Fruit fly (Drosophila melanogaster): ENCODE measurements around the gene Lam.

Lam gene

dm6 chr2L:5542944-5543515 is 750 bp downstream of the Lam start (continued):
- TF ChIP-seq h (GFP tag; optimal IDR thresholded peaks at IDR 0.05) (peak; percentile 56), CG32264 (GFP tag; optimal IDR thresholded peaks at IDR 0.05) (no peak), Hnf4 (GFP tag; optimal IDR thresholded peaks at IDR 0.05) (no peak), ey (GFP tag; optimal IDR thresholded peaks at IDR 0.05) (peak; percentile 40), Myc (optimal IDR thresholded peaks at IDR 0.05) (peak; percentile 4), woc (GFP tag; optimal IDR thresholded peaks at IDR 0.05) (no peak), Jra (GFP tag; optimal IDR thresholded peaks at IDR 0.05) (no peak), psq (GFP tag; optimal IDR thresholded peaks at IDR 0.05) (peak; percentile 77), Vsx2 (GFP tag; optimal IDR thresholded peaks at IDR 0.05; ENCODE audit: partially characterized antibody) (no peak)

dm6 chr2L:5546207-5546517 is 3.9 kb downstream of the Lam start:
- no peak for TF ChIP-seq dsf (GFP tag; optimal IDR thresholded peaks at IDR 0.05; ENCODE audit: borderline replicate concordance)
- TF ChIP-seq Mio (GFP tag; optimal IDR thresholded peaks at IDR 0.05): no peak
- TF ChIP-seq sv (GFP tag; optimal IDR thresholded peaks at IDR 0.05): no peak
- TF ChIP-seq Rel (GFP tag; optimal IDR thresholded peaks at IDR 0.05): no peak
- TF ChIP-seq Rel (tag; optimal IDR thresholded peaks at IDR 0.05): peak; percentile 41
- no peak for TF ChIP-seq Dif (GFP tag; optimal IDR thresholded peaks at IDR 0.05; ENCODE audit: partially characterized antibody)

dm6 chr2L:5546518-5547287 is 4.4 kb downstream of the Lam start, which contains the start of gene Oscillin:
TSS of gene Oscillin (plus strand) at chr2L:5547086.
- TF ChIP-seq Dif (GFP tag; optimal IDR thresholded peaks at IDR 0.05; ENCODE audit: partially characterized antibody): no peak
- TF ChIP-seq ey (GFP tag; optimal IDR thresholded peaks at IDR 0.05): peak; percentile 28
- peak; percentile 14 for TF ChIP-seq Hnf4 (GFP tag; optimal IDR thresholded peaks at IDR 0.05)
- TF ChIP-seq Jra (GFP tag; optimal IDR thresholded peaks at IDR 0.05): no peak
- TF ChIP-seq foxo (GFP tag; optimal IDR thresholded peaks at IDR 0.05): peak in 1 of 2 experiments; percentile 70
- TF ChIP-seq tai (GFP tag; optimal IDR thresholded peaks at IDR 0.05): no peak
- no peak for TF ChIP-seq Hr83 (GFP tag; optimal IDR thresholded peaks at IDR 0.05; ENCODE audit: poor library complexity, severe bottlenecking)
- TF ChIP-seq dmrt93B (GFP tag; optimal IDR thresholded peaks at IDR 0.05): peak; percentile 61
- TF ChIP-seq HLH106 (tag; optimal IDR thresholded peaks at IDR 0.05): peak; percentile 76
- peak; percentile 78 for TF ChIP-seq sv (GFP tag; optimal IDR thresholded peaks at IDR 0.05)
- no peak for TF ChIP-seq Myc (optimal IDR thresholded peaks at IDR 0.05)
- no peak for TF ChIP-seq jim (GFP tag; optimal IDR thresholded peaks at IDR 0.05)
- peak; percentile 48 for TF ChIP-seq fru (GFP tag; optimal IDR thresholded peaks at IDR 0.05)
- no peak for TF ChIP-seq CrebA (GFP tag; optimal IDR thresholded peaks at IDR 0.05; ENCODE audit: borderline replicate concordance)
- TF ChIP-seq Mio (GFP tag; optimal IDR thresholded peaks at IDR 0.05): no peak
- peak; percentile 3 for TF ChIP-seq CG9705 (GFP tag; optimal IDR thresholded peaks at IDR 0.05)
- peak; percentile 56 for TF ChIP-seq Vsx2 (GFP tag; optimal IDR thresholded peaks at IDR 0.05; ENCODE audit: partially characterized antibody)
- TF ChIP-seq br (GFP tag; optimal IDR thresholded peaks at IDR 0.05): peak; percentile 26
- TF ChIP-seq CG32264 (GFP tag; optimal IDR thresholded peaks at IDR 0.05): no peak
- no peak for TF ChIP-seq lola (GFP tag; optimal IDR thresholded peaks at IDR 0.05)
- peak; percentile 12 for TF ChIP-seq sage (GFP tag; optimal IDR thresholded peaks at IDR 0.05)
- peak; percentile 61 for TF ChIP-seq brk (GFP tag; optimal IDR thresholded peaks at IDR 0.05)
- TF ChIP-seq h (GFP tag; optimal IDR thresholded peaks at IDR 0.05): peak; percentile 72
- peak; percentile 31 for TF ChIP-seq rgr (GFP tag; optimal IDR thresholded peaks at IDR 0.05)
- no peak for TF ChIP-seq usp (GFP tag; optimal IDR thresholded peaks at IDR 0.05)
- peak; percentile 71 for TF ChIP-seq woc (GFP tag; optimal IDR thresholded peaks at IDR 0.05)
- TF ChIP-seq dl (GFP tag; optimal IDR thresholded peaks at IDR 0.05; ENCODE audit: insufficient read depth in 1 of 2, partially characterized antibody in 2 of 2): peak in 1 of 2 experiments; percentile 18
- no peak for TF ChIP-seq Dfd (GFP tag; optimal IDR thresholded peaks at IDR 0.05)
- no peak for TF ChIP-seq Abd-B (GFP tag; optimal IDR thresholded peaks at IDR 0.05)
- peak; percentile 20 for TF ChIP-seq OdsH (GFP tag; optimal IDR thresholded peaks at IDR 0.05)
- TF ChIP-seq psq (GFP tag; optimal IDR thresholded peaks at IDR 0.05): peak; percentile 90
- TF ChIP-seq Sp1 (GFP tag; optimal IDR thresholded peaks at IDR 0.05): no peak
- no peak for TF ChIP-seq Rel (GFP tag; optimal IDR thresholded peaks at IDR 0.05)
- TF ChIP-seq Rel (tag; optimal IDR thresholded peaks at IDR 0.05): no peak

All from whole organism, wandering third instar larva.